Fruit fly (Drosophila melanogaster): ENCODE measurements around the gene Ctu2.

DNA sequence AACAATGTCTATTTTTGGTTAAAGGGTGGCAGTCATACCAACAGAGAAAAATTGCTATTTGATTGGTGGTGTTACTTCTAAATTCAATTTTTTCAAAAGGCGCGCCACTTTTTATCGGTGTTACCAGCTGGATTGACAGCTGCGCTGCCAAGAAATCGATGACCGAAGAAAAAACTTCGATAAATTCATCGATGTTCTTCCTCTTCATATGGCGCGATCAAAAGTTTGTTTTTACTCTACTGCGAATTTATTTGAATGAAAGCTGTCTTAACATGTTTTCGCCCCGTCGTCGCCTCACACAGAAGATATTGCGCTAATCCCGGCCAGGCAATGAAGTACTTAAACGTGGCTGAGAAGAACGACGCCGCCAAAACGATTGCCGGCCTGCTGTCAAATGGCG lies 4.9 kb upstream of the Ctu2 start, which contains the start of gene Top3alpha:
- TF ChIP-seq pad (GFP tag; optimal IDR thresholded peaks at IDR 0.05) (no peak), CG5204 (GFP tag; optimal IDR thresholded peaks at IDR 0.05) (no peak), Mnt (GFP tag; optimal IDR thresholded peaks at IDR 0.05) (no peak)

Data from whole organism, adult.